Worm (Caenorhabditis elegans) whole organism, early embryonic: ENCODE results near the gene scl-25.

Source experiments
- B0310.2 ChIP-seq: sonication (generic microtip); optimal IDR thresholded peaks from 2 replicates; lab custom pipeline; 2016; ENCODE audit warnings: mild to moderate bottlenecking, missing genetic modification characterization, missing compliant biosample characterization
- F13C5.2 ChIP-seq: sonication (generic microtip); optimal IDR thresholded peaks from 2 replicates; lab custom pipeline; 2017; ENCODE audit warnings: mild to moderate bottlenecking, missing genetic modification characterization, inconsistent platforms, missing compliant biosample characterization
- ama-1 ChIP-seq: fragments of 150-350 bp; optimal IDR thresholded peaks from 2 replicates; lab custom pipeline; 2014
- ets-7 ChIP-seq: sonication (generic microtip); optimal IDR thresholded peaks from 2 replicates; lab custom pipeline; 2016; ENCODE audit warnings: missing genotype, missing genetic modification characterization, missing compliant biosample characterization
- flt-1 ChIP-seq: fragments of 200-800 bp; sonication (Bioruptor generic); IDR thresholded peaks from 2 replicates; pipeline ENCODE4 v1.3.6; 2022; ENCODE audit warnings: missing genetic modification characterization, missing compliant biosample characterization
- sea-1 ChIP-seq: fragments of 200-800 bp; sonication (Bioruptor generic); conservative IDR thresholded peaks from 2 replicates; pipeline ENCODE4 v1.3.6; 2022; ENCODE audit warnings: missing genetic modification characterization, missing compliant biosample characterization
- tbx-11 ChIP-seq: fragments of 200-800 bp; sonication (Bioruptor generic); IDR thresholded peaks from 2 replicates; pipeline ENCODE4 v1.3.6; 2022; ENCODE audit warnings: missing genetic modification characterization, missing compliant biosample characterization

DNA sequence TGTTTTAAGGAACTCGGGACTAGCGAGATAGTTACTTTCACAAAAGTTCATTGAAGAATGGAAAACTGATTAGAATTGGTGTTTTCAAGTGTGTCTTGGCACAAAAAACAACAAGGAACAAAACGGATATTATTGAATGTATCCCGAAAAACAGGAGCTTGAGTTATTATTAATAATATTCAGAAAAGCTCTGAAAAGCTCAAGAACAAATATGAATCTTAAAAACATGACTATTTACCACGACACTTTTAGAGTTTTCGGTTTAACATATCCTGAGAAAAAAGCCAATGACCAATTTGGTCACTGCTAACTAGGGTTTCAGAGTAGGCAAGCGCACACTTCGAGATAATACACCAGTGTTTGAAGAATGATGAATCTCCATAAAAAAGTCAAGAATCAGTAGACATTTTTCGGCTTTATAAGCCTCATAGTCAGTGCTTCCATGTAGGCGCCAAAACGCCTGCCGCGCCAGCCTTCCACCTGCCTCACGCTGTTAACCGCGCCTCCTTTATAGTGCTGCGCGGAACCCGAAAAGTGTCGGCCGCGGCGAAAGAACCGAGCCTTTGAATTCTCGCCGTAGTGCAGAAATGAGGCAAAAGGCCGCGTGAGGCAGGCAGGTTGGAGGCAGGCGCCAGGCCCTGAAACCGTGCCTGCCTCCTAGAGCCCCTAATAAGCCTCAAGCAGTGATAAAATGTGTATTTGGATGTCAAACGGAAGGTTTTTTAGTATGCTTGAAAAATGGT, 13.3 kb upstream of the scl-25 start, which contains the start of gene srh-236:
- TF ChIP-seq flt-1 (GFP tag; lab: Robert Waterston, UW) (no peak), ets-7 (tag; lab: Kevin White, UChicago) (no peak), F13C5.2 (tag; lab: Kevin White, UChicago) (no peak), tbx-11 (GFP tag; lab: Robert Waterston, UW) (no peak), B0310.2 (no peak), ama-1 (no peak), sea-1 (GFP tag; lab: Robert Waterston, UW) (no peak)
